Worm (Caenorhabditis elegans): ENCODE results near the gene twk-35.

Gene twk-35

ce11 chrV:20845524-20846208 lies 17.1 kb upstream of the twk-35 start, which contains the start of the genes F31D4.2 and fkb-6 (continued):
- TF ChIP-seq lin-15B (tag; optimal IDR thresholded peaks at IDR 0.05) (peak; percentile 25), C04F5.9 (tag; optimal IDR thresholded peaks at IDR 0.05) (no peak), ztf-4 (tag; optimal IDR thresholded peaks at IDR 0.05) (peak; percentile 51), elt-3 (tag; optimal IDR thresholded peaks at IDR 0.05) (peak in 2 of 6 experiments; percentile 34 to 35), pax-3 (tag; optimal IDR thresholded peaks at IDR 0.05) (peak; percentile 66), nhr-84 (tag; optimal IDR thresholded peaks at IDR 0.05) (no peak), grh-1 (GFP tag; IDR thresholded peaks at IDR 0.05) (peak; percentile 38; the same call in 1 of the 2 replicates), dsc-1 (tag; optimal IDR thresholded peaks at IDR 0.05) (peak; percentile 77), hpl-2 (GFP tag; optimal IDR thresholded peaks at IDR 0.05) (no peak), ceh-8 (GFP tag; optimal IDR thresholded peaks at IDR 0.05) (peak; percentile 20), lin-14 (GFP tag; optimal IDR thresholded peaks at IDR 0.05) (no peak), ceh-63 (GFP tag; optimal IDR thresholded peaks at IDR 0.05) (no peak), F16B12.6 (tag; optimal IDR thresholded peaks at IDR 0.05) (peak; percentile 98), C34B4.2 (tag; optimal IDR thresholded peaks at IDR 0.05) (no peak), zag-1 (tag; optimal IDR thresholded peaks at IDR 0.05) (no peak), lin-35 (GFP tag; optimal IDR thresholded peaks at IDR 0.05) (peak; percentile 74 to 85), nhr-19 (GFP tag; conservative IDR thresholded peaks at IDR 0.05) (peak; percentile 84), fkh-10 (GFP tag; optimal IDR thresholded peaks at IDR 0.05) (peak; percentile 49), sox-4 (tag; optimal IDR thresholded peaks at IDR 0.05) (no peak), unc-30 (tag; optimal IDR thresholded peaks at IDR 0.05) (no peak), skn-1 (tag; optimal IDR thresholded peaks at IDR 0.05) (no peak), jun-1 (tag; optimal IDR thresholded peaks at IDR 0.05) (peak; percentile 81), lin-13 (GFP tag; optimal IDR thresholded peaks at IDR 0.05) (peak; percentile 66), dpl-1 (GFP tag; optimal IDR thresholded peaks at IDR 0.05) (peak; percentile 50 to 71 (median 70)), sup-37 (GFP tag; optimal IDR thresholded peaks at IDR 0.05) (no peak), nhr-90 (tag; optimal IDR thresholded peaks at IDR 0.05; ENCODE audit: poor library complexity) (peak; percentile 73), unc-130 (tag; optimal IDR thresholded peaks at IDR 0.05) (peak; percentile 91), snu-23 (GFP tag; optimal IDR thresholded peaks at IDR 0.05) (peak; percentile 94), nhr-12 (tag; optimal IDR thresholded peaks at IDR 0.05) (no peak), alr-1 (tag; optimal IDR thresholded peaks at IDR 0.05; ENCODE audit: borderline replicate concordance) (no peak), isw-1 (GFP tag; IDR thresholded peaks at IDR 0.05) (peak; percentile 73), xbp-1 (tag; optimal IDR thresholded peaks at IDR 0.05) (peak; percentile 76), mep-1 (tag; optimal IDR thresholded peaks at IDR 0.05) (peak; percentile 87), pqm-1 (tag; optimal IDR thresholded peaks at IDR 0.05) (no peak), nhr-237 (tag; optimal IDR thresholded peaks at IDR 0.05) (peak; percentile 2), ces-1 (GFP tag; optimal IDR thresholded peaks at IDR 0.05) (no peak), fkh-8 (tag; optimal IDR thresholded peaks at IDR 0.05) (peak; percentile 86), elt-2 (tag; optimal IDR thresholded peaks at IDR 0.05) (peak; percentile 8), nhr-71 (tag; optimal IDR thresholded peaks at IDR 0.05) (peak; percentile 89), egl-13 (tag; optimal IDR thresholded peaks at IDR 0.05) (peak; percentile 49), nhr-85 (tag) (peak; percentile 85), lir-3 (tag; optimal IDR thresholded peaks at IDR 0.05; ENCODE audit: poor library complexity) (no peak), sptf-1 (tag; optimal IDR thresholded peaks at IDR 0.05) (no peak), ceh-90 (tag; optimal IDR thresholded peaks at IDR 0.05) (peak; percentile 19), rnt-1 (tag; optimal IDR thresholded peaks at IDR 0.05) (peak; percentile 74)

Data from whole organism, L1 larva.